Fruit fly (Drosophila melanogaster) whole organism: ENCODE results near the gene PKD.

Source experiments
- CG8478 ChIP-seq: fragments of >200 bp; optimal IDR thresholded peaks from 2 replicates; lab custom pipeline; 2018; ENCODE audit warnings: inconsistent platforms
- Dll ChIP-seq: fragments of >200 bp; optimal IDR thresholded peaks from 2 replicates; lab custom pipeline; 2017
- EcR ChIP-seq, 2 experiments: fragments of >200 bp; optimal IDR thresholded peaks; 2 replicates each; lab custom pipeline; 2017; ENCODE audit warnings: missing biosample characterization in 2 of 2, missing genetic modification characterization in 2 of 2, missing genetic modification reagents in 2 of 2
- pan ChIP-seq: fragments of >200 bp; optimal IDR thresholded peaks from 2 replicates; lab custom pipeline; 2017
- psq ChIP-seq: fragments of >200 bp; optimal IDR thresholded peaks from 2 replicates; lab custom pipeline; 2017
- usp ChIP-seq: fragments of >200 bp; optimal IDR thresholded peaks from 2 replicates; lab custom pipeline; 2017; ENCODE audit warnings: missing biosample characterization, missing genetic modification characterization, mixed read lengths

Gene PKD

DNA sequence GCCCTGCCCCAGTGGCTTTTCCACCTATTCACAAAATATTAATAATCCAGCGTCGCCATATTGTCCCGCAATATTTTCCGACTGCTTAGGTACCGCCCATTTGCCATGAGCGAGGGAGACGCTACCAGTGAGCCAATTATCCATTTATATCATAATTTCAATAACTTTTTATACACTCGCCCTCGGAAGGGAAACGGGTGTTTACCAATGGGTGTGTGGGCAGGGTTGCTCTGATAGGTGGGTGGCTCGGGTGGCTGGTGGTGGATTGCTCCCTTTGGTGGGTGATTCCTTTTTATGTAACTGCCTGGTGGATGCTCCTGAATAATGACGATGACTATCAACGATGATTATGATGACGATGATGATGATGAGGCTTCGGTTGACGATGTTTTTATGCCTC, 47.5 kb downstream of the PKD start:
- TF ChIP-seq usp (GFP tag; lab: Kevin White, UChicago): no peak
- TF ChIP-seq pan (lab: Kevin White, UChicago): no peak
- no peak for TF ChIP-seq Dll
- no peak for TF ChIP-seq CG8478 (lab: Kevin White, UChicago)
- TF ChIP-seq psq (lab: Kevin White, UChicago): no peak
- TF ChIP-seq EcR (GFP tag; optimal IDR thresholded peaks at IDR 0.05; lab: Kevin White, UChicago): no peak

DNA sequence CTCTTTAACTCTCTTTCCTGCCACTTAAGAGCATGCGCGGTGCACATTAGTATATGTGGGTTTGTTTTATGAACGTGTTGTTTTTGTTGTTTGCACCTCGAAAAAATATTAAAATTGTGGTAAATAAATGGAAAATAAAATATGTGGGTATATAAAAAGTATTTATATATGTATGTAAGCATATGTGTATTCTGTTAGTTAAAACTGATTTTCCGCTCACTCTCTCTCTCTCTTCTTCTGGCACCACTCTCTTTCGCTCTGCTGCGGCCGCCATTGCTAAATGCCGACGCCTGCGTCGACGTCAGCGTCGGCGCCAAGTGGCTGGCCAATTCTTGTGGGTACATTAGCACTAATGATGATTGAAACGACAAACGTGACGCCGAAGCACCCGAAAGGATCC, 48.9 kb downstream of the PKD start:
- TF ChIP-seq pan (lab: Kevin White, UChicago) (no peak), EcR (GFP tag; optimal IDR thresholded peaks at IDR 0.05; lab: Kevin White, UChicago) (no peak), psq (lab: Kevin White, UChicago) (no peak), Dll (no peak), usp (GFP tag; lab: Kevin White, UChicago) (no peak), CG8478 (lab: Kevin White, UChicago) (no peak)

DNA sequence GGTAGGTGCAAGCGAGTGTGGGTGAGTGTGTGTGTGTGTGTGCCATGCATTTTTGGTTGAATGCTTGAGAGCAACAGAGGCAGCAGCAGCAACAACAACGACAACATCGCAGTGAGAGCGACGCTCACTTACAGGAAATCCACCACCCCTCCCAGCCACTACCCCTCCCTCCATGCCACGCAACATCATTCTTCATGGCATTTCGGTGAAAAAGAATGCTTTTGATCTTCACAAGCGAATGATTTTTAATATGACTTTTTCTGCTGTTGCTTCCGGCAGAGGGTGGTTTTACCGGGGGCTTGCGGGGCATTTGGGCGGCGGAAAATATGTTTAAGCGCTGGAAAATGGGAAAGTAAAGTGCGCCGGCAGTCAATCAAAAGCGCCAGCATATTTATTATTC, 52.6 kb downstream of the PKD start:
- TF ChIP-seq usp (GFP tag; lab: Kevin White, UChicago) (no peak), Dll (no peak), psq (lab: Kevin White, UChicago) (no peak), EcR (GFP tag; optimal IDR thresholded peaks at IDR 0.05; lab: Kevin White, UChicago) (no peak), CG8478 (lab: Kevin White, UChicago) (no peak), pan (lab: Kevin White, UChicago) (no peak)

DNA sequence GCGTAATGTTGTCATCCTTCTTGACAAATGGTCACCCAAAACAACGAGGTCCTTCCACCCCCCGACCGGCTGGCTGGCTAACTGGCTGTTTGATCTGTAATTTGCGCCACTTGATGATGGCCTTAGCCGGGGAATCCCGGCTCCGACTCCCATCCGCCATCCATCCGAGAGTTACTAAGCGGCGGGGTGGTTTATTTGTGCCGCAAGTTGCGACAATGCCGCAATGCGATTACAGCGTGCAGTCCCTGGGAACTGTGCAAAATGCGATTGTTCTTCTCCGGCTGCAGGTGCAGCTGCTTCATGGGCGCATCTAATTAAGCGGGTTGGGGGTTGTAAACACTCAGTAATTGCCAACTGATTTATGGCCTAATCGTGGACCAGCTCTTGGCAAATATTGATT, 54.2 kb downstream of the PKD start:
- TF ChIP-seq Dll (no peak), EcR (GFP tag; optimal IDR thresholded peaks at IDR 0.05; lab: Kevin White, UChicago) (no peak)

DNA sequence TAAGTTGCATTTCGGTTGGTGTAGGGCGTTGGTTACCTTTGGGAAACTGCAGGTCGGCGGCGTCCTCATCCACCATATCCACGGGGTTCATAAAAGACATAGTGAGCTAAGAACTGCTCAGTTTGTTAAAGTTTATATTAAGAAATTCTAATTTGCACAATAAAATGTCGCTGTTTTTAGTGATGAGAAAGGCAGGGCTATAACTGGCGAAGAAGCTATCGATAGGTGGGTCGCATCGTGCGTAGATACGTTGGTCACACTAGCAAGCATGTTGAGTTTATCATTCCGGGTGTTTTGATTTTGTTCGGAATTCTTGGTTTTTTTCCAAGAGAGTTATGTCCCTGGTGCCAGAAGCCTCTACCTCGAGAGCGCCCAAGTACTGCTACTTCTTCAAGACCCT, 58.9 kb downstream of the PKD start, which contains the start of the genes Ada2a, Polr2D, Tgs1 and moi:
TSS of gene Ada2a (minus strand) at position 207 of the 400 bp plus-strand sequence.
TSS of gene Polr2D (minus strand) at position 207 of the 400 bp plus-strand sequence.
TSS of gene Tgs1 (plus strand) at position 250 of the 400 bp plus-strand sequence.
TSS of gene moi (plus strand) at position 250 of the 400 bp plus-strand sequence.
- TF ChIP-seq CG8478 (lab: Kevin White, UChicago) (no peak), pan (lab: Kevin White, UChicago) (no peak), EcR (GFP tag; optimal IDR thresholded peaks at IDR 0.05; lab: Kevin White, UChicago) (no peak), Dll (no peak), usp (GFP tag; lab: Kevin White, UChicago) (no peak), psq (lab: Kevin White, UChicago) (no peak)
